Worm (Caenorhabditis elegans) whole organism, midembryonic: ENCODE results near the gene K09D9.9.

ENCODE experiments used
- cog-1 ChIP-seq: sonication (generic microtip); optimal IDR thresholded peaks from 2 replicates; lab custom pipeline; 2016; ENCODE audit warnings: missing genetic modification characterization, missing compliant biosample characterization
- flt-1 ChIP-seq: fragments of 200-800 bp; sonication (Bioruptor generic); IDR thresholded peaks from 2 replicates; pipeline ENCODE4 v1.3.6; 2022; ENCODE audit warnings: missing genetic modification characterization, missing compliant biosample characterization
- med-1 ChIP-seq: sonication (generic microtip); optimal IDR thresholded peaks from 2 replicates; lab custom pipeline; 2017; ENCODE audit warnings: missing genetic modification characterization, mild to moderate bottlenecking, missing compliant biosample characterization, antibody characterized with exemption, missing genetic modification reagents; ENCODE audit not compliant: insufficient read depth
- tab-1 ChIP-seq: fragments of 200-800 bp; sonication (Bioruptor generic); IDR thresholded peaks from 2 replicates; pipeline ENCODE4 v1.3.6; 2022; ENCODE audit warnings: missing genetic modification characterization, missing compliant biosample characterization
- ztf-23 ChIP-seq: fragments of 200-800 bp; sonication (Bioruptor generic); IDR thresholded peaks from 2 replicates; pipeline ENCODE4 v1.3.6; 2022; ENCODE audit warnings: missing genetic modification reagents, missing genetic modification characterization, missing compliant biosample characterization

DNA sequence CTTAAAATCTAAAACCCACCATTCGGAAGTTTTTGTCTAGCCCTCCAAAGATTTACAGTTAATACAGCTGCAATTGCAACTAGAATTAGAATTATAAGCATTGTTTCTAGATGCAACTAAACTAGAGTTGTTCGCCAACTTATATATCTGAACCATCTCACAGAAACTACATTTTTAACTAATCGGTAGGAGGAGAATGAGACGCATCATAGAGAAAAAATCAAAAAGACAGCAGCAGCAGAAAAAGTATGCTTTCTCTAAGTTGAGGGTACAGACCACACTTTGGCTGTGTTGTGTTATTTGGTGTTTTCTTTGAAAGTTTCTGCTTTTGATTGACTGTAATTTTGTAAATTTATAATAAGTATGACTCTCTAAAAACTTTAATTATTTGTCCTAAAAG is 30.2 kb downstream of the K09D9.9 start, which contains the start of gene cyp-34A7:
- no peak for TF ChIP-seq cog-1 (tag; lab: Kevin White, UChicago)
- TF ChIP-seq med-1 (GFP tag; lab: Kevin White, UChicago) = no peak
- no peak for TF ChIP-seq flt-1
- no peak for TF ChIP-seq ztf-23 (GFP tag; lab: Robert Waterston, UW)
- no peak for TF ChIP-seq tab-1 (GFP tag; lab: Robert Waterston, UW)
